Fruit fly (Drosophila melanogaster) whole organism, prepupa: Measurements from ENCODE around the gene CG13855.

Experiments
- CG16779 ChIP-seq: fragments of 200-800 bp; sonication (Bioruptor generic); optimal IDR thresholded peaks from 3 replicates; lab custom pipeline; 2017; ENCODE audit warnings: missing biosample characterization, mild to moderate bottlenecking, missing genetic modification characterization
- CG3919 ChIP-seq: fragments of 200-800 bp; sonication (Bioruptor generic); optimal IDR thresholded peaks from 3 replicates; lab custom pipeline; 2016; ENCODE audit warnings: missing biosample characterization, missing genetic modification characterization
- Lpt ChIP-seq: fragments of 200-800 bp; sonication (Bioruptor generic); optimal IDR thresholded peaks from 3 replicates; lab custom pipeline; 2016; ENCODE audit warnings: missing biosample characterization, missing genetic modification characterization
- Met ChIP-seq: fragments of 200-800 bp; sonication (Bioruptor generic); optimal IDR thresholded peaks from 3 replicates; lab custom pipeline; 2016; ENCODE audit warnings: missing biosample characterization, missing genetic modification characterization
- OdsH ChIP-seq: fragments of 200-800 bp; sonication (Bioruptor generic); optimal IDR thresholded peaks from 3 replicates; lab custom pipeline; 2016; ENCODE audit warnings: missing biosample characterization, missing genetic modification characterization
- Smox ChIP-seq: fragments of 200-800 bp; sonication (Bioruptor generic); optimal IDR thresholded peaks from 3 replicates; lab custom pipeline; 2016; ENCODE audit warnings: missing biosample characterization, missing genetic modification characterization
- acj6 ChIP-seq: fragments of 200-800 bp; sonication (Bioruptor generic); optimal IDR thresholded peaks from 3 replicates; lab custom pipeline; 2016; ENCODE audit warnings: missing biosample characterization, missing genetic modification characterization

DNA sequence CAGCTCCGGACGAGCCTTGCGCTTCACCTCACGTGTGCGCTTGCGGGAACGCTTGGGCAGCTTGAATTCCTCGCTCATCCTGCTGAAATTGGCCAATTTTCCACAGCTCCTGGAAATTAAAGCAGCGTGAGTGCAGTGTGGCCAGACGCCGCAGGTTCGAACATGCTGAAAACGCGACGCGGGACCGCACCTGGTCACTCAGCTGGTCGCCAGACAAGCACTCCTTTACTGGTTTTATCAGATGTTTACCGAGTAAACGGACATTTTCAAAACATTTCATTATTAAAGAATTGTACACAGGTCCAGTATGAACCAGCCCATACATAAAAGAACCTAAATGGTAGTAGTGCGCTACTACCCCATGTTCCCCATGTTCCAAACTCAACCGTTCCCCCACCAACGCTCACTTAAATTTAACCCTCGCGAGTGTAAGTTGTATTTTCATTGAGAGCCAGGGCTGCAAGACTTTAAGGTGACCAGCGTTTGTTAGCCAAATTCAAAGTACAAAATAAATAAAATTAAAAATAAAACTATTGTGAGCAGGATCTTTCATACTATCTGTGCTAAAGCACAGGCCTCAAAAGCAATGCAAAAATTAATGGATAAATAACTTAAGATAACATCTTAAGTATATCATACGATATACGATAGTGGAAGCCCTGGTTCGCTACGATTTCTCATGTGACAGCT lies 43.4 kb upstream of the CG13855 start, which contains the start of the genes JMJD6, CG7071 and Muted:
- peak; percentile 87 for TF ChIP-seq acj6 (GFP tag; lab: Kevin White, UChicago)
- TF ChIP-seq CG3919: peak; percentile 88
- peak; percentile 72 for TF ChIP-seq Lpt (GFP tag; lab: Kevin White, UChicago)
- peak; percentile 89 for TF ChIP-seq Smox (GFP tag; lab: Kevin White, UChicago)
- peak; percentile 91 for TF ChIP-seq Met
- peak; percentile 54 for TF ChIP-seq CG16779
- TF ChIP-seq OdsH: peak; percentile 90
